Worm (Caenorhabditis elegans) whole organism, midembryonic: Measurements from ENCODE around the gene W04H10.1.

Experiments used
- cog-1 ChIP-seq: sonication (generic microtip); optimal IDR thresholded peaks from 2 replicates; lab custom pipeline; 2016; ENCODE audit warnings: missing genetic modification characterization, missing compliant biosample characterization
- flt-1 ChIP-seq: fragments of 200-800 bp; sonication (Bioruptor generic); IDR thresholded peaks from 2 replicates; pipeline ENCODE4 v1.3.6; 2022; ENCODE audit warnings: missing genetic modification characterization, missing compliant biosample characterization
- klf-2 ChIP-seq: fragments of 200-800 bp; sonication (Bioruptor generic); conservative IDR thresholded peaks from 2 replicates; pipeline ENCODE4 v1.3.6; 2022; ENCODE audit warnings: missing genetic modification reagents, missing genetic modification characterization, missing compliant biosample characterization
- med-1 ChIP-seq: sonication (generic microtip); optimal IDR thresholded peaks from 2 replicates; lab custom pipeline; 2017; ENCODE audit warnings: missing genetic modification characterization, mild to moderate bottlenecking, missing compliant biosample characterization, antibody characterized with exemption, missing genetic modification reagents; ENCODE audit not compliant: insufficient read depth
- ztf-23 ChIP-seq: fragments of 200-800 bp; sonication (Bioruptor generic); IDR thresholded peaks from 2 replicates; pipeline ENCODE4 v1.3.6; 2022; ENCODE audit warnings: missing genetic modification reagents, missing genetic modification characterization, missing compliant biosample characterization
- ztf-29 ChIP-seq: fragments of 200-800 bp; sonication (Bioruptor generic); IDR thresholded peaks from 2 replicates; pipeline ENCODE4 v1.3.6; 2022; ENCODE audit warnings: missing genetic modification reagents, missing genetic modification characterization, missing compliant biosample characterization

DNA sequence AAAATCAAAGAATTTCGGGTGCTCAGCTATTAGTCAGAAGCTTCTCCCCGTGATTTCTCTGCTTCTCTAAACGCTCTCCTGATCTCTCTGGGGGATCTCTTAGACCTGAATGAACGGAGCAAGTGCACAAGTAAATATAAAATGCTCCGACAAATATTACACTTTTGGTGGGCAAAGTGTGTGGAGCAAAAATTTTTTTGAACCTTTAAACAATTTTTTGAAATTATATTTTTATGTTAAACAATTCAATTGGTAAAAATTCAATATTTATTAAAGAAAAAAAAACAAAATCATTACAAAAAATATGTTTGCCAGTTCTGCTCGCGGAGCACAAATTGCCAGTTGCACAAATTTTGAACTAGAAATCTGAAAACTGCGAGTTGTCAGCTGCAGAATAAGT, 30.6 kb downstream of the W04H10.1 start, which contains the start of gene K07E8.6:
- no peak for TF ChIP-seq ztf-29 (GFP tag; lab: Robert Waterston, UW)
- no peak for TF ChIP-seq ztf-23 (GFP tag; lab: Robert Waterston, UW)
- no peak for TF ChIP-seq med-1
- no peak for TF ChIP-seq flt-1 (GFP tag; lab: Robert Waterston, UW)
- no peak for TF ChIP-seq klf-2 (GFP tag; lab: Robert Waterston, UW)
- TF ChIP-seq cog-1 (tag; lab: Kevin White, UChicago), result no peak
